Worm (Caenorhabditis elegans) whole organism, L1 larva: Measurements from ENCODE around the gene sym-4.
A peak's percentile ranks its signal among the peaks of the same experiment; 100 is the strongest.
"Not testable (repeated sequence)": the region's sequence is repeated elsewhere in the genome, so short reads cannot be mapped to it uniquely, and the experiment has no call there.

ENCODE experiments used
- dpl-1 ChIP-seq, 3 experiments: fragments of 150-350 bp in 2 of 3; sonication (generic microtip) in 1 of 3; optimal IDR thresholded peaks; 2 replicates each; lab custom pipeline; 2014 to 2017; ENCODE audit warnings: missing biosample characterization in 3 of 3, missing genetic modification characterization in 3 of 3, missing genetic modification reagents in 3 of 3
- efl-1 ChIP-seq, 4 experiments: fragments of 150-350 bp; optimal IDR thresholded peaks in 3 of 4; peaks in 1 of 4; 1 replicate in 1 of 4; 2 replicates in 3 of 4; lab custom pipeline; 2014; ENCODE audit warnings: missing biosample characterization in 2 of 4, missing genetic modification characterization in 2 of 4, missing genetic modification reagents in 2 of 4
- efl-3 ChIP-seq: fragments of 200-800 bp; sonication (Bioruptor generic); optimal IDR thresholded peaks from 2 replicates; lab custom pipeline; 2018; ENCODE audit warnings: mild to moderate bottlenecking, missing genetic modification characterization, missing compliant biosample characterization
- elt-2 ChIP-seq: sonication (generic microtip); optimal IDR thresholded peaks from 2 replicates; lab custom pipeline; 2016; ENCODE audit warnings: missing genetic modification characterization, mild to moderate bottlenecking, inconsistent platforms, missing compliant biosample characterization, missing genetic modification reagents
- ets-5 ChIP-seq: fragments of 200-800 bp; sonication (Bioruptor generic); IDR thresholded peaks from 2 replicates; pipeline ENCODE4 v1.3.6; 2022; ENCODE audit warnings: missing genetic modification characterization, missing compliant biosample characterization
- fos-1 ChIP-seq: fragments of 150-350 bp; optimal IDR thresholded peaks from 2 replicates; lab custom pipeline; 2014; ENCODE audit warnings: missing biosample characterization, missing genetic modification characterization
- isw-1 ChIP-seq: fragments of 200-800 bp; sonication (Bioruptor generic); IDR thresholded peaks from 2 replicates; pipeline ENCODE4 v1.3.6; 2022; ENCODE audit warnings: missing genetic modification characterization, missing compliant biosample characterization
- lin-13 ChIP-seq: fragments of 150-350 bp; optimal IDR thresholded peaks from 2 replicates; lab custom pipeline; 2014; ENCODE audit warnings: missing biosample characterization, missing genetic modification reagents, missing genetic modification characterization
- lin-14 ChIP-seq: fragments of 200-800 bp; sonication (Bioruptor generic); optimal IDR thresholded peaks from 2 replicates; lab custom pipeline; 2018; ENCODE audit warnings: mild to moderate bottlenecking, missing genetic modification characterization, moderate library complexity, missing compliant biosample characterization
- lin-35 ChIP-seq, 2 experiments: fragments of 150-350 bp; optimal IDR thresholded peaks; 2 replicates each; lab custom pipeline; 2014; ENCODE audit warnings: missing biosample characterization in 2 of 2, missing genetic modification characterization in 2 of 2, missing genetic modification reagents in 2 of 2
- lin-39 ChIP-seq: fragments of 150-350 bp; optimal IDR thresholded peaks from 2 replicates; lab custom pipeline; 2014; ENCODE audit warnings: missing biosample characterization, missing genetic modification reagents, missing genetic modification characterization
- mdl-1 ChIP-seq, 2 experiments: fragments of 150-350 bp; optimal IDR thresholded peaks; 2 replicates each; lab custom pipeline; 2014 to 2017; ENCODE audit warnings: missing biosample characterization in 2 of 2, missing genetic modification characterization in 2 of 2, inconsistent platforms in 1 of 2
- nhr-12 ChIP-seq: sonication (generic microtip); optimal IDR thresholded peaks from 2 replicates; lab custom pipeline; 2017; ENCODE audit warnings: missing biosample characterization, missing genetic modification characterization
- nhr-19 ChIP-seq: fragments of 200-800 bp; sonication (Bioruptor generic); conservative IDR thresholded peaks from 2 replicates; pipeline ENCODE4 v1.3.6; 2022; ENCODE audit warnings: missing genetic modification characterization, missing compliant biosample characterization
- nhr-20 ChIP-seq: sonication (generic microtip); optimal IDR thresholded peaks from 2 replicates; lab custom pipeline; 2016; ENCODE audit warnings: mild to moderate bottlenecking, missing genetic modification characterization, missing compliant biosample characterization
- nhr-237 ChIP-seq: fragments of 150-350 bp; optimal IDR thresholded peaks from 2 replicates; lab custom pipeline; 2014; ENCODE audit warnings: missing biosample characterization, missing genetic modification characterization
- nhr-71 ChIP-seq: sonication (generic microtip); optimal IDR thresholded peaks from 2 replicates; lab custom pipeline; 2016; ENCODE audit warnings: mild to moderate bottlenecking, missing genetic modification characterization, moderate library complexity, missing compliant biosample characterization
- nhr-77 ChIP-seq: fragments of 150-350 bp; optimal IDR thresholded peaks from 2 replicates; lab custom pipeline; 2014; ENCODE audit warnings: missing biosample characterization, missing genetic modification characterization
- nhr-84 ChIP-seq: sonication (generic microtip); optimal IDR thresholded peaks from 2 replicates; lab custom pipeline; 2017; ENCODE audit warnings: missing biosample characterization, missing genetic modification characterization
- nhr-85 ChIP-seq: sonication (generic microtip); peaks from one replicate; lab custom pipeline; 2016; ENCODE audit warnings: missing genetic modification characterization, inconsistent platforms, missing compliant biosample characterization
- nhr-90 ChIP-seq: sonication (generic microtip); optimal IDR thresholded peaks from 2 replicates; lab custom pipeline; 2016; ENCODE audit warnings: mild to moderate bottlenecking, missing genetic modification characterization, missing compliant biosample characterization; ENCODE audit not compliant: poor library complexity
- pax-3 ChIP-seq: fragments of 200-800 bp; sonication (Bioruptor generic); optimal IDR thresholded peaks from 2 replicates; lab custom pipeline; 2018; ENCODE audit warnings: mild to moderate bottlenecking, missing genetic modification characterization, moderate library complexity, missing compliant biosample characterization
- rnt-1 ChIP-seq: sonication (generic microtip); optimal IDR thresholded peaks from 2 replicates; lab custom pipeline; 2016; ENCODE audit warnings: mild to moderate bottlenecking, missing genetic modification characterization, moderate library complexity, missing compliant biosample characterization
- snpc-4 ChIP-seq: fragments of 150-350 bp; optimal IDR thresholded peaks from 2 replicates; lab custom pipeline; 2014; ENCODE audit warnings: missing biosample characterization, missing genetic modification characterization
- snu-23 ChIP-seq: sonication (generic microtip); optimal IDR thresholded peaks from 2 replicates; lab custom pipeline; 2016; ENCODE audit warnings: missing genetic modification characterization, missing compliant biosample characterization
- sptf-1 ChIP-seq: fragments of 150-350 bp; optimal IDR thresholded peaks from 2 replicates; lab custom pipeline; 2014; ENCODE audit warnings: missing biosample characterization, missing genetic modification characterization
- swsn-7 ChIP-seq: sonication (generic microtip); optimal IDR thresholded peaks from 2 replicates; lab custom pipeline; 2016; ENCODE audit warnings: missing genetic modification characterization, missing compliant biosample characterization
- tbx-2 ChIP-seq: sonication (generic microtip); optimal IDR thresholded peaks from 2 replicates; lab custom pipeline; 2016; ENCODE audit warnings: missing genetic modification characterization, missing compliant biosample characterization
- unc-30 ChIP-seq: sonication (generic microtip); optimal IDR thresholded peaks from 2 replicates; lab custom pipeline; 2017; ENCODE audit warnings: missing biosample characterization, missing genetic modification characterization
- unc-98 ChIP-seq: fragments of 200-800 bp; sonication (Bioruptor generic); IDR thresholded peaks from 2 replicates; pipeline ENCODE4 v1.3.6; 2022; ENCODE audit warnings: missing genetic modification characterization, missing compliant biosample characterization
- xbp-1 ChIP-seq: sonication (generic microtip); optimal IDR thresholded peaks from 2 replicates; lab custom pipeline; 2016; ENCODE audit warnings: missing genetic modification characterization, missing compliant biosample characterization
- zip-4 ChIP-seq: fragments of 200-800 bp; sonication (Bioruptor generic); optimal IDR thresholded peaks from 2 replicates; lab custom pipeline; 2018; ENCODE audit warnings: mild to moderate bottlenecking, missing genetic modification characterization, moderate library complexity, missing compliant biosample characterization
- ztf-11 ChIP-seq, 2 experiments: sonication (generic microtip); optimal IDR thresholded peaks; 2 replicates each; lab custom pipeline; 2016 to 2017; ENCODE audit warnings: missing genetic modification characterization in 2 of 2, missing biosample characterization in 1 of 2, missing compliant biosample characterization in 1 of 2

Gene sym-4

DNA sequence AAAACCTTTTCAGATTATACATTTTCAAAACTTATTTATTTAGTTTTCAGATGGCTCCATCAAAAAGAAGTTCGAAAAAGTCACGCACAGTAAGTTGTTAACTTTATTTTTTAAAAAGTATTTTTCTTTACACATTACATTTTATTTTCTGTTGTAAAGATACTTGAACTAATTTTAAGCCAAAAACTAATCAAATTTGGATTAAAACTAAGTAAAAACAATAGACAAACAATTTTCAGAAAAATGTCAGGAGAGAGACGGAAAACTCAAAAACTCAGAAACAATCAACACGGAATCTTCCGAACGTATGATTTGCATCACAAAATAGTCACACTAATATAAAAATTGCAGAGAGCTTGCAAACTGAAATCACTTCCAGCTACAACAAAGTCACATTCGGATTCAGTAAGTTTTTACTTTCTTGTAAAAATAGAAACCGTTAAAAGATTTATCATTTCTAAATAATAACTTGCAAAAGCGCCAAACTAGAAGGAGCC, 27.5 kb downstream of the sym-4 start, which contains the start of gene ceh-89:
ceh-89 (plus strand) TSS at position 51 of the 497 bp plus-strand sequence.
- TF ChIP-seq nhr-85, result no peak
- no peak for TF ChIP-seq lin-13 (GFP tag; lab: Kevin White, UChicago)
- no peak for TF ChIP-seq lin-14 (GFP tag; lab: Kevin White, UChicago)

DNA sequence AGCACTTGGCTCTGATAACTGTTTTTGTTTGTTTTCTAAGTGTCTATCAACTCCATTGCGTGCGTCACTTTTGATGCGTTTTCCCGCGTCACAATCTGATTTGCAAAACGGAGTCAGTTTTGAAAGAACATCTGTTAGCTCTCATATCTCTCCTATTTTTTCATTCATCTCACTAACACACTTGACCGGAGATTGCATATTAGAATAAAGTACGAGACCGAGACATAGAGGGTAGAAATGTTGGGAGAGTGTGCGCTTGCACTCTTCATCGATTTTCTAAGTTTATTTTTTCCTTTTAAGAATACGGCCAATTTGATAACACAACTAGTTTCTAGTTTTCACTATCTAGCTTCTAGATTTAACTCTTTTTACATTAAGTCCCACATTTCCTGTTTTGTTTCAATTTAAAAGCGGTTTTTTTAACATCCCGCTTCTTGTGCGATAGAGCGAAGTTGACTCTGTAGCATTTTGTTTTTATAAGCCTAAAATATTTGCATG, 28.0 kb downstream of the sym-4 start:
- TF ChIP-seq dpl-1 (GFP tag; optimal IDR thresholded peaks at IDR 0.05; lab: Kevin White, UChicago), result peak in 1 of 3 experiments; percentile 41
- TF ChIP-seq snu-23 (GFP tag; lab: Kevin White, UChicago), result no peak
- TF ChIP-seq lin-35 (GFP tag; optimal IDR thresholded peaks at IDR 0.05; lab: Kevin White, UChicago), result peak in 1 of 2 experiments; percentile 16
- no peak for TF ChIP-seq ztf-11 (tag; optimal IDR thresholded peaks at IDR 0.05; lab: Kevin White, UChicago)
- no peak for TF ChIP-seq nhr-19 (GFP tag; lab: Robert Waterston, UW)
- no peak for TF ChIP-seq efl-1 (optimal IDR thresholded peaks at IDR 0.05; lab: Kevin White, UChicago)
- peak; percentile 13 to 92 for TF ChIP-seq efl-1 (GFP tag; optimal IDR thresholded peaks at IDR 0.05 in 1 of 2; lab: Kevin White, UChicago)
- TF ChIP-seq, all 84 proteins: peak for 3

DNA sequence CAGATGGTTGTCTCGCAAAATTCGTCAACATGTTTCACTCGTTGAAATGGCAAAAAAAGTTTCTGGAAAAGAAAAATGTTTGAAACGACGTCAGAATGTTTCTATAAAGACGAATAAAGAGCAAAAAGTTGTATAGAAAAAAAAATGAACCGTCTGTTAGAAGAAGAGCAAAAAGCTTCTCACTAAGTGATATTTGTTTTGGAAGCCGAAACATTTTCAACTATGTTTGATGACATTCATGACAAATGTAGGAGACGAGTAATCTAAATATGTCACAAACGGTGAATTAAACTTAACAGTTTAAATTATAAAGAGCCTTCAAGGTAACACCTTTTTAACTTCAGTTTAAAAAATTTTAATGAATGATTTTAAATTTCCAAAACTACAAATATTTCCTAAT, 29.4 kb downstream of the sym-4 start, which contains the start of gene nkat-1:
nkat-1 (minus strand) TSS at position 101 of the 400 bp plus-strand sequence.
- no peak for TF ChIP-seq pax-3 (tag; lab: Kevin White, UChicago)
- TF ChIP-seq xbp-1 (tag; lab: Kevin White, UChicago), result no peak
- TF ChIP-seq lin-39, result no peak
- no peak for TF ChIP-seq fos-1
- TF ChIP-seq, all 84 proteins: peak for 0

DNA sequence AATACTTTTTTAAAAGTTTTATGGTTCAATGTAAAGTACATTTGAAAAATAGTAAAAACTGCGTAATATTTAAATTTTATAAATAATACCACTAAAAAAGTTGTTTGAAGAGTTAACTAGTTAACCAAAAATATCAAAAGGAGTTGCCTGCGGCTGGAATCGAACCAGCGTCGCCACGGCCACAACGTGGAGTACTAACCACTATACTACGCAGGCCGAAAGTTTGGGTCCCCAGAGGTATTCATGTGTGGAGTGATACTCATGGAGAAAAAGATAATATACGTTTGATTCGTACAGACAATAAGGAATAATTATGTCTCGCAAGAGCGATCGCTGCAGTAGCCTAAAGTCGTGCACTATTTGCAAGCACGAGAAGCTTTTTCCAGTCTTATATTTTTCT, 32.6 kb downstream of the sym-4 start:
- not testable (repeated sequence) for TF ChIP-seq efl-1 (optimal IDR thresholded peaks at IDR 0.05; lab: Kevin White, UChicago)
- TF ChIP-seq efl-1 (GFP tag; optimal IDR thresholded peaks at IDR 0.05 in 1 of 2; lab: Kevin White, UChicago) (peak in 1 of 2 experiments; percentile 56), nhr-71 (tag; lab: Kevin White, UChicago) (peak; percentile 23), nhr-19 (GFP tag; lab: Robert Waterston, UW) (0 out of 2 replicates have a peak, but pooled peaks have one; percentile 20), rnt-1 (tag; lab: Kevin White, UChicago) (peak; percentile 16), nhr-90 (tag; lab: Kevin White, UChicago) (peak; percentile 49), snu-23 (GFP tag; lab: Kevin White, UChicago) (peak; percentile 45), nhr-20 (peak; percentile 15)

DNA sequence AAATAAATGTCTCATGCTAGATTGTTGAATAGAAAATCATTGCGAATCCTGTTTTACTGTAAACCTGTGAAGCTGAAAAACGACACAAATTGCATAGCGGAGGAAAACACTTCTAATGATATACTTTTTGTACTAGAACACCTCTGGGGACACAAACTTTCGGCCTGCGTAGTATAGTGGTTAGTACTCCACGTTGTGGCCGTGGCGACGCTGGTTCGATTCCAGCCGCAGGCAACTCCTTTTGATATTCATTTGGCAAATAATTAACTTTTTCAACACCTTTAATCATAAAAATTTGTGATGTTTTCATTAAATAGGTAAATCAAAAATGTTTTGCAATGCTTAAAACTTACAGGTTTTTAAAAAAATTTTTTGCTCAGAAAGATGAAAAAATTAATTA, 34.5 kb downstream of the sym-4 start:
- TF ChIP-seq tbx-2, result no peak
- no peak for TF ChIP-seq sptf-1 (tag; lab: Kevin White, UChicago)
- no peak for TF ChIP-seq nhr-12 (tag; lab: Kevin White, UChicago)
- TF ChIP-seq nhr-20, result no peak
- TF ChIP-seq efl-3, result no peak
- no peak for TF ChIP-seq snpc-4
- no peak for TF ChIP-seq unc-30 (tag; lab: Kevin White, UChicago)
- TF ChIP-seq swsn-7, result no peak
- TF ChIP-seq nhr-84 (tag; lab: Kevin White, UChicago), result no peak
- no peak for TF ChIP-seq unc-98 (GFP tag; lab: Robert Waterston, UW)
- no peak for TF ChIP-seq mdl-1 (tag; optimal IDR thresholded peaks at IDR 0.05; lab: Kevin White, UChicago)
- TF ChIP-seq pax-3 (tag; lab: Kevin White, UChicago), result no peak
- no peak for TF ChIP-seq nhr-77 (tag; lab: Kevin White, UChicago)
- peak in 1 of 2 experiments; percentile 14 for TF ChIP-seq lin-35 (GFP tag; optimal IDR thresholded peaks at IDR 0.05; lab: Kevin White, UChicago)
- no peak for TF ChIP-seq isw-1 (GFP tag; lab: Robert Waterston, UW)
- TF ChIP-seq zip-4 (GFP tag; lab: Kevin White, UChicago), result no peak
- peak; percentile 3 for TF ChIP-seq elt-2
- no peak for TF ChIP-seq nhr-71 (tag; lab: Kevin White, UChicago)
- no peak for TF ChIP-seq xbp-1 (tag; lab: Kevin White, UChicago)
- no peak for TF ChIP-seq ets-5 (GFP tag; lab: Robert Waterston, UW)
- no peak for TF ChIP-seq ztf-11 (tag; optimal IDR thresholded peaks at IDR 0.05; lab: Kevin White, UChicago)
- TF ChIP-seq nhr-237 (tag; lab: Kevin White, UChicago), result no peak
- peak; percentile 17 for TF ChIP-seq snu-23 (GFP tag; lab: Kevin White, UChicago)
